Worm (Caenorhabditis elegans): Measurements from ENCODE around the gene F32G8.2.

DNA sequence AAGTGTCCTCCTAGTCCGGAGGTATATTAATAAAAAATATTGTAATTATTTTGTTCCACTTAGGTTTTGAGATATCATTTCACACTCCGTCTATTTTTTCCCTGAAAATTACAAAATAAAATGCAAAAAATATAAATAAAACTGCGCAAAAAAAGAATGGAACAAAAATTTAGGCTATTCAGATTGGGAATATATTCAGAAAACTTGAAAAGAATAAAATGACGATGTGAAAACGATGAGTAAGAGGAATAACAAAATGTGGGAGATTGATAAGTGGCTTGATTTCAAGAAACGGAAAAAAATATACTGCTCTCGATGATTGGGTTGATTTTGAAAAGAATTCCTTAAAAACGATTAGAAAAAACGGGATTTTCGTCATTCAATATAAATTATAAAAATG lies 35.5 kb upstream of the F32G8.2 start, which contains the start of gene dmsr-8:
- TF ChIP-seq nhr-25 (tag; optimal IDR thresholded peaks at IDR 0.05; ENCODE audit: borderline replicate concordance, insufficient read depth): no peak
- no peak for TF ChIP-seq F49E8.2 (tag; optimal IDR thresholded peaks at IDR 0.05; ENCODE audit: borderline replicate concordance)
- TF ChIP-seq ceh-44 (GFP tag; IDR thresholded peaks at IDR 0.05): no peak
- TF ChIP-seq saeg-2 (GFP tag; IDR thresholded peaks at IDR 0.05): no peak
- no peak for TF ChIP-seq egl-27 (tag; optimal IDR thresholded peaks at IDR 0.05)
- no peak for TF ChIP-seq dpl-1 (GFP tag; optimal IDR thresholded peaks at IDR 0.05)
- TF ChIP-seq rbr-2 (tag; optimal IDR thresholded peaks at IDR 0.05): no peak
- no peak for TF ChIP-seq aly-2 (tag; optimal IDR thresholded peaks at IDR 0.05)
- TF ChIP-seq ceh-28 (tag; optimal IDR thresholded peaks at IDR 0.05): no peak
